Fruit fly (Drosophila melanogaster): ENCODE results near the gene CG31141.

DNA sequence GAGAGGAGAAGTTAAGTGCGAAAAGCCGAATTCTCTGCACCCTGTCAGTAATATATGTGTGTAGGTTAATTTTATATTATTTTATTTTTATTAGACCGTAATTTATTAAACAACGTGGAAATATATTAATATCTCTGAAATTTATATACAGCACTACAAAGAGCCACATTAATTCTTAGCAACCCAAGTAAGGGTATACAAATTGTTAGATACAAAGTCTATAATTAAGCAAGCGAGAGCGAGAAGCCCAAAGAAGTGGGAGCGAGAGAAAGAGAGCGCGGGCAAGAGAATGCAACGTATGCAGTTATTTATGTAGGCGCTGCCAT lies 36.0 kb upstream of the CG31141 start:
- TF ChIP-seq psq (optimal IDR thresholded peaks at IDR 0.05) (no peak), h (optimal IDR thresholded peaks at IDR 0.05) (no peak), ttk (optimal IDR thresholded peaks at IDR 0.05) (no peak)
